Worm (Caenorhabditis elegans) whole organism, L1 larva: ENCODE data around the gene srx-101.

Source experiments
- C16A3.4 ChIP-seq: fragments of 150-350 bp; optimal IDR thresholded peaks from 2 replicates; lab custom pipeline; 2014; ENCODE audit warnings: missing biosample characterization, missing genetic modification characterization
- F16B12.6 ChIP-seq: fragments of 150-350 bp; optimal IDR thresholded peaks from 2 replicates; lab custom pipeline; 2014; ENCODE audit warnings: missing biosample characterization, missing genetic modification characterization
- ama-1 ChIP-seq: fragments of 150-350 bp; optimal IDR thresholded peaks from 2 replicates; lab custom pipeline; 2014
- blmp-1 ChIP-seq: fragments of 150-350 bp; optimal IDR thresholded peaks from 2 replicates; lab custom pipeline; 2014; ENCODE audit warnings: missing biosample characterization, missing genetic modification characterization
- ceh-63 ChIP-seq: fragments of 200-800 bp; sonication (Bioruptor generic); optimal IDR thresholded peaks from 2 replicates; lab custom pipeline; 2018; ENCODE audit warnings: mild to moderate bottlenecking, missing genetic modification characterization, missing compliant biosample characterization
- ceh-8 ChIP-seq: fragments of 200-800 bp; sonication (Bioruptor generic); optimal IDR thresholded peaks from 2 replicates; lab custom pipeline; 2018; ENCODE audit warnings: mild to moderate bottlenecking, missing genetic modification characterization, moderate library complexity, missing compliant biosample characterization
- ceh-82 ChIP-seq, 3 experiments: fragments of 150-350 bp in 1 of 3; sonication (generic microtip) in 2 of 3; optimal IDR thresholded peaks; 2 replicates each; lab custom pipeline; 2014 to 2017; ENCODE audit warnings: missing biosample characterization in 3 of 3, missing genetic modification characterization in 3 of 3
- ceh-90 ChIP-seq: sonication (generic microtip); optimal IDR thresholded peaks from 2 replicates; lab custom pipeline; 2016; ENCODE audit warnings: missing genetic modification characterization, missing compliant biosample characterization
- dsc-1 ChIP-seq: sonication (generic microtip); optimal IDR thresholded peaks from 2 replicates; lab custom pipeline; 2016; ENCODE audit warnings: mild to moderate bottlenecking, missing genetic modification characterization, missing compliant biosample characterization
- efl-3 ChIP-seq: fragments of 200-800 bp; sonication (Bioruptor generic); optimal IDR thresholded peaks from 2 replicates; lab custom pipeline; 2018; ENCODE audit warnings: mild to moderate bottlenecking, missing genetic modification characterization, missing compliant biosample characterization
- egl-13 ChIP-seq: sonication (generic microtip); optimal IDR thresholded peaks from 2 replicates; lab custom pipeline; 2016; ENCODE audit warnings: missing genotype, missing genetic modification reagents, missing genetic modification characterization, missing compliant biosample characterization
- egl-27 ChIP-seq, 2 experiments: fragments of 150-350 bp in 1 of 2; sonication (generic microtip); optimal IDR thresholded peaks; 3 replicates each; lab custom pipeline; 2017 to 2018; ENCODE audit warnings: missing biosample characterization in 2 of 2, missing genetic modification characterization in 2 of 2, missing genetic modification reagents in 2 of 2
- elt-3 ChIP-seq, 6 experiments: fragments of 150-350 bp in 1 of 6; sonication (generic microtip); optimal IDR thresholded peaks; 2 replicates each; lab custom pipeline; 2017 to 2018; ENCODE audit warnings: missing biosample characterization in 6 of 6, missing genetic modification characterization in 6 of 6, inconsistent platforms in 1 of 6
- fkh-4 ChIP-seq: sonication (generic microtip); optimal IDR thresholded peaks from 2 replicates; lab custom pipeline; 2016; ENCODE audit warnings: missing compliant biosample characterization, missing genetic modification characterization, borderline replicate concordance
- fkh-8 ChIP-seq: sonication (generic microtip); optimal IDR thresholded peaks from 2 replicates; lab custom pipeline; 2016; ENCODE audit warnings: mild to moderate bottlenecking, missing genetic modification characterization, missing compliant biosample characterization
- fos-1 ChIP-seq: fragments of 150-350 bp; optimal IDR thresholded peaks from 2 replicates; lab custom pipeline; 2014; ENCODE audit warnings: missing biosample characterization, missing genetic modification characterization
- hpl-2 ChIP-seq: fragments of 150-350 bp; optimal IDR thresholded peaks from 2 replicates; lab custom pipeline; 2014; ENCODE audit warnings: missing biosample characterization, missing genetic modification reagents, missing genetic modification characterization
- jun-1 ChIP-seq: fragments of 150-350 bp; optimal IDR thresholded peaks from 2 replicates; lab custom pipeline; 2014; ENCODE audit warnings: missing biosample characterization, missing genetic modification reagents, missing genetic modification characterization
- lin-14 ChIP-seq: fragments of 200-800 bp; sonication (Bioruptor generic); optimal IDR thresholded peaks from 2 replicates; lab custom pipeline; 2018; ENCODE audit warnings: mild to moderate bottlenecking, missing genetic modification characterization, moderate library complexity, missing compliant biosample characterization
- lin-15B ChIP-seq: fragments of 150-350 bp; sonication (generic microtip); optimal IDR thresholded peaks from 3 replicates; lab custom pipeline; 2014; ENCODE audit warnings: missing biosample characterization, missing genetic modification characterization
- lin-35 ChIP-seq, 2 experiments: fragments of 150-350 bp; optimal IDR thresholded peaks; 2 replicates each; lab custom pipeline; 2014; ENCODE audit warnings: missing biosample characterization in 2 of 2, missing genetic modification characterization in 2 of 2, missing genetic modification reagents in 2 of 2
- lsy-2 ChIP-seq, 2 experiments: fragments of 150-350 bp; optimal IDR thresholded peaks; 2 replicates each; lab custom pipeline; 2014; ENCODE audit warnings: missing biosample characterization in 2 of 2, missing genetic modification characterization in 2 of 2
- mab-9 ChIP-seq: fragments of 200-800 bp; sonication (Bioruptor generic); IDR thresholded peaks from 2 replicates; pipeline ENCODE4 v1.3.6; 2022; ENCODE audit warnings: missing genetic modification reagents, missing genetic modification characterization, missing compliant biosample characterization
- mdl-1 ChIP-seq, 2 experiments: fragments of 150-350 bp; optimal IDR thresholded peaks; 2 replicates each; lab custom pipeline; 2014 to 2017; ENCODE audit warnings: missing biosample characterization in 2 of 2, missing genetic modification characterization in 2 of 2, inconsistent platforms in 1 of 2
- mep-1 ChIP-seq: fragments of 150-350 bp; optimal IDR thresholded peaks from 2 replicates; lab custom pipeline; 2014; ENCODE audit warnings: missing biosample characterization, missing genetic modification characterization
- nhr-11 ChIP-seq: fragments of 150-350 bp; optimal IDR thresholded peaks from 2 replicates; lab custom pipeline; 2014; ENCODE audit warnings: missing biosample characterization, missing genetic modification characterization
- nhr-20 ChIP-seq: sonication (generic microtip); optimal IDR thresholded peaks from 2 replicates; lab custom pipeline; 2016; ENCODE audit warnings: mild to moderate bottlenecking, missing genetic modification characterization, missing compliant biosample characterization
- nhr-237 ChIP-seq: fragments of 150-350 bp; optimal IDR thresholded peaks from 2 replicates; lab custom pipeline; 2014; ENCODE audit warnings: missing biosample characterization, missing genetic modification characterization
- nhr-28 ChIP-seq: fragments of 150-350 bp; optimal IDR thresholded peaks from 2 replicates; lab custom pipeline; 2014; ENCODE audit warnings: missing biosample characterization, missing genetic modification characterization
- nhr-47 ChIP-seq: sonication (generic microtip); optimal IDR thresholded peaks from 2 replicates; lab custom pipeline; 2016; ENCODE audit warnings: mild to moderate bottlenecking, missing genetic modification characterization, moderate library complexity, missing compliant biosample characterization
- nhr-71 ChIP-seq: sonication (generic microtip); optimal IDR thresholded peaks from 2 replicates; lab custom pipeline; 2016; ENCODE audit warnings: mild to moderate bottlenecking, missing genetic modification characterization, moderate library complexity, missing compliant biosample characterization
- nhr-76 ChIP-seq: sonication (generic microtip); optimal IDR thresholded peaks from 2 replicates; lab custom pipeline; 2017; ENCODE audit warnings: missing biosample characterization, missing genetic modification characterization
- nhr-77 ChIP-seq: fragments of 150-350 bp; optimal IDR thresholded peaks from 2 replicates; lab custom pipeline; 2014; ENCODE audit warnings: missing biosample characterization, missing genetic modification characterization
- pqm-1 ChIP-seq: sonication (generic microtip); optimal IDR thresholded peaks from 3 replicates; lab custom pipeline; 2017; ENCODE audit warnings: missing biosample characterization, missing genetic modification characterization
- skn-1 ChIP-seq: fragments of 150-350 bp; optimal IDR thresholded peaks from 2 replicates; lab custom pipeline; 2014; ENCODE audit warnings: missing biosample characterization, missing genetic modification characterization
- snpc-4 ChIP-seq: fragments of 150-350 bp; optimal IDR thresholded peaks from 2 replicates; lab custom pipeline; 2014; ENCODE audit warnings: missing biosample characterization, missing genetic modification characterization
- snu-23 ChIP-seq: sonication (generic microtip); optimal IDR thresholded peaks from 2 replicates; lab custom pipeline; 2016; ENCODE audit warnings: missing genetic modification characterization, missing compliant biosample characterization
- sox-4 ChIP-seq: sonication (generic microtip); optimal IDR thresholded peaks from 2 replicates; lab custom pipeline; 2016; ENCODE audit warnings: missing genetic modification characterization, missing compliant biosample characterization
- sup-37 ChIP-seq: fragments of 200-800 bp; sonication (Bioruptor generic); optimal IDR thresholded peaks from 2 replicates; lab custom pipeline; 2018; ENCODE audit warnings: mild to moderate bottlenecking, missing genetic modification characterization, missing compliant biosample characterization
- unc-30 ChIP-seq: sonication (generic microtip); optimal IDR thresholded peaks from 2 replicates; lab custom pipeline; 2017; ENCODE audit warnings: missing biosample characterization, missing genetic modification characterization
- unc-86 ChIP-seq: sonication (generic microtip); optimal IDR thresholded peaks from 2 replicates; lab custom pipeline; 2016; ENCODE audit warnings: missing genetic modification characterization, missing compliant biosample characterization
- zag-1 ChIP-seq: fragments of 150-350 bp; optimal IDR thresholded peaks from 2 replicates; lab custom pipeline; 2014; ENCODE audit warnings: missing biosample characterization, missing genetic modification characterization
- zip-4 ChIP-seq: fragments of 200-800 bp; sonication (Bioruptor generic); optimal IDR thresholded peaks from 2 replicates; lab custom pipeline; 2018; ENCODE audit warnings: mild to moderate bottlenecking, missing genetic modification characterization, moderate library complexity, missing compliant biosample characterization
- ztf-11 ChIP-seq, 2 experiments: sonication (generic microtip); optimal IDR thresholded peaks; 2 replicates each; lab custom pipeline; 2016 to 2017; ENCODE audit warnings: missing genetic modification characterization in 2 of 2, missing biosample characterization in 1 of 2, missing compliant biosample characterization in 1 of 2

The srx-101 gene

DNA sequence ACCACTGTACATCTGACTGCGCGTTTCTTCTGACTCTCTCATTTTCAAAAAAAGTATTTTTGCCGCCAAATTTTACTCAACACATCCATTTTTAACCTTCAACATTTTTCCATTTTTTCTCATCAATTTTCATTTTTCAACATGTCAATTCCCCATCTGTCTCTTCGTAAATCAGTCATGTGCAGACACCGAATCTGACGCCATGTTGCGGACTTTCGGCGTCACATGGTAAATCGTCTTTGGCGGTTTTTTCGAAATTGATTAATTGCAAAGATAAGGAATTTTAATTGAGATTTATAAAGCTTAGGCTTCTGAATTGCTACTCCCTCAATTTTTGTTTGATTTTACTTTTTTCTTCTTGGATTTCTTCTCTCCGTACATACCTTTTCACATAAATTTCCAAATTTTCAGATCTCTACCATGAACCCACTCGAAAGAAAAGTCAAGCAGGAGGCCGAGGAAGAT, 7.7 kb downstream of the srx-101 start, which contains the start of gene F19B10.1 (continued):
- no peak for TF ChIP-seq egl-13 (tag; lab: Kevin White, UChicago)
- peak; percentile 88 for TF ChIP-seq nhr-20 (tag; lab: Kevin White, UChicago)
- TF ChIP-seq lsy-2 (tag; optimal IDR thresholded peaks at IDR 0.05; lab: Kevin White, UChicago), result peak; percentile 86 to 87
- TF ChIP-seq jun-1 (tag; lab: Kevin White, UChicago), result peak; percentile 11
- no peak for TF ChIP-seq fkh-8 (tag; lab: Kevin White, UChicago)
- TF ChIP-seq ceh-82 (tag; optimal IDR thresholded peaks at IDR 0.05; lab: Kevin White, UChicago), result peak in 1 of 3 experiments; percentile 55
- TF ChIP-seq egl-27 (tag; optimal IDR thresholded peaks at IDR 0.05; lab: Kevin White, UChicago), result no peak
- no peak for TF ChIP-seq ama-1
- TF ChIP-seq mdl-1 (tag; optimal IDR thresholded peaks at IDR 0.05; lab: Kevin White, UChicago), result peak in 1 of 2 experiments; percentile 93
- TF ChIP-seq zag-1 (tag; lab: Kevin White, UChicago), result no peak
- TF ChIP-seq lin-15B, result peak; percentile 52

- no peak for TF ChIP-seq nhr-71 (tag; lab: Kevin White, UChicago)
- no peak for TF ChIP-seq ztf-11 (tag; optimal IDR thresholded peaks at IDR 0.05; lab: Kevin White, UChicago)
- no peak for TF ChIP-seq nhr-28 (tag; lab: Kevin White, UChicago)
- TF ChIP-seq elt-3 (tag; optimal IDR thresholded peaks at IDR 0.05; lab: Kevin White, UChicago), result no peak
- TF ChIP-seq fos-1 (tag; lab: Kevin White, UChicago), result no peak
- no peak for TF ChIP-seq blmp-1 (tag; lab: Kevin White, UChicago)
- TF ChIP-seq efl-3, result no peak
- TF ChIP-seq zip-4 (GFP tag; lab: Kevin White, UChicago), result no peak
- TF ChIP-seq pqm-1 (tag; lab: Kevin White, UChicago), result no peak
- no peak for TF ChIP-seq dsc-1 (tag; lab: Kevin White, UChicago)
- no peak for TF ChIP-seq mep-1 (tag; lab: Kevin White, UChicago)
- TF ChIP-seq F16B12.6, result no peak
- TF ChIP-seq, all 84 proteins: peak for 0
Observed at ce11 chrII:3681365-3682083, 9.0 kb downstream of the srx-101 start, which contains the start of gene F19B10.10. F19B10.10 (minus strand) TSS chrII:3681415.

DNA sequence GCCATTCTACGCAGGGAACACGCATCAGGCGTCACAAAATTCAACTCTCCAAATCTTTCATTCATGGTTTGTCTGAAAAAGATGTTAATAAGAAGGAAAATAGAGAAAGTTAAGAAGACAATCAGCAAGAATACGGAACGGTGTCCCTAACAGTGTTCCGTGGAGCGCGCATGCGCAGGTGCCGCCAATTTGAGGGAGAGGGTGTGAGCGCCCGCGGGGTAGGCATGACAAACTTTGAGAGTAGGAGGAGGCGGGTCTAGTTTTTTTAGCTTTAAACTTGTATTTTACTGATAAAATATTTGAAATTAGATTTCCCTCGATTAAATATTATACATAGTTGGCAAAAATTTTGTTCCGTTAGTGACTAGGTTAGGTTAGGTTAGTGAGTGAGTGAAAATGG, 10.2 kb downstream of the srx-101 start:
- TF ChIP-seq skn-1 (tag; lab: Kevin White, UChicago) (no peak), ceh-90 (tag; lab: Kevin White, UChicago) (no peak), snpc-4 (tag; lab: Kevin White, UChicago) (no peak), nhr-76 (tag; lab: Kevin White, UChicago) (no peak), sup-37 (no peak), mep-1 (tag; lab: Kevin White, UChicago) (no peak), snu-23 (GFP tag; lab: Kevin White, UChicago) (no peak), egl-27 (tag; optimal IDR thresholded peaks at IDR 0.05; lab: Kevin White, UChicago) (no peak), hpl-2 (GFP tag; lab: Kevin White, UChicago) (no peak), mdl-1 (tag; optimal IDR thresholded peaks at IDR 0.05; lab: Kevin White, UChicago) (no peak), dsc-1 (tag; lab: Kevin White, UChicago) (no peak), ceh-8 (GFP tag; lab: Kevin White, UChicago) (no peak)

DNA sequence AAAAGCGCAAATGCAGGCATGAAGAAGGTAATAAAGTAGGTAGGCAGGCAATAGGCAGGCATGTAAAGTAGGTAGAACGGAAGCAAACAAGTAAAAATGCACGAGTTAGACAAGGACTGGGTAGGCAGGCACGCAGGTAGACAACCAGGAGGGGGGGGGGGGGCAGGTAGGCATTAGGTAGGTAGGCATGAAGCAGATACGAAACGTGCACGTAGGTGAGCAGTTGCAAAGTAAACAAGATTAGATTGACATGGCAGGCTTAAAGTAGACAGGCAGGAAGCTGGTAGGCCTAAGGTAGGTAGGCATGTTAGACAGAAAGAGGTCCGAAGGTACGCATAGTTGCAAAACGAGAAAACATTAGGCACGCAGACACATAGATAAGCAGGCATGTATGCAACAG, 11.6 kb downstream of the srx-101 start:
- TF ChIP-seq C16A3.4 (tag; lab: Kevin White, UChicago) (no peak), ztf-11 (tag; optimal IDR thresholded peaks at IDR 0.05; lab: Kevin White, UChicago) (no peak), nhr-28 (tag; lab: Kevin White, UChicago) (no peak), ceh-63 (GFP tag; lab: Kevin White, UChicago) (no peak), mab-9 (GFP tag; lab: Robert Waterston, UW) (no peak), snpc-4 (tag; lab: Kevin White, UChicago) (no peak), fkh-4 (tag; lab: Kevin White, UChicago) (no peak), ceh-8 (GFP tag; lab: Kevin White, UChicago) (no peak), unc-30 (tag; lab: Kevin White, UChicago) (no peak), nhr-77 (tag; lab: Kevin White, UChicago) (no peak), pqm-1 (tag; lab: Kevin White, UChicago) (no peak), unc-86 (tag; lab: Kevin White, UChicago) (no peak), mdl-1 (tag; optimal IDR thresholded peaks at IDR 0.05; lab: Kevin White, UChicago) (no peak), nhr-11 (tag; lab: Kevin White, UChicago) (no peak), lin-14 (no peak), nhr-237 (tag; lab: Kevin White, UChicago) (no peak), sox-4 (tag; lab: Kevin White, UChicago) (no peak), lin-35 (GFP tag; optimal IDR thresholded peaks at IDR 0.05; lab: Kevin White, UChicago) (no peak), nhr-47 (no peak)
